Fruit fly (Drosophila melanogaster) whole organism, embryonic: Measurements from ENCODE around the gene CG5050.

Source experiments
- Ada2b ChIP-seq: fragments of 200-800 bp; sonication (Bioruptor generic); IDR thresholded peaks from 2 replicates; pipeline ENCODE4 v1.3.6; 2022; ENCODE audit warnings: missing biosample characterization, missing genetic modification characterization
- Aef1 ChIP-seq: fragments of 200-800 bp; sonication (Bioruptor generic); IDR thresholded peaks from 3 replicates; pipeline ENCODE4 v1.3.6; 2022; ENCODE audit warnings: missing biosample characterization, missing genetic modification characterization
- Asciz ChIP-seq: fragments of 200-800 bp; sonication (Bioruptor generic); optimal IDR thresholded peaks from 2 replicates; lab custom pipeline; 2017; ENCODE audit warnings: missing biosample characterization, mild to moderate bottlenecking, missing genetic modification characterization, missing genetic modification reagents
- Atf6 ChIP-seq: fragments of 200-800 bp; sonication (Bioruptor generic); IDR thresholded peaks from 2 replicates; pipeline ENCODE4 v1.3.6; 2022; ENCODE audit warnings: missing biosample characterization, missing genetic modification characterization
- Awh ChIP-seq: fragments of 200-800 bp; sonication (Bioruptor generic); IDR thresholded peaks from 2 replicates; pipeline ENCODE4, ENCODE4 v1.3.6; 2022; ENCODE audit warnings: missing biosample characterization, missing genetic modification characterization
- CG13424 ChIP-seq: fragments of 200-800 bp; sonication (Bioruptor generic); optimal IDR thresholded peaks from 2 replicates; lab custom pipeline; 2019; ENCODE audit warnings: missing biosample characterization, mild to moderate bottlenecking, missing genetic modification characterization, moderate library complexity
- CG17385 ChIP-seq: fragments of 200-800 bp; sonication (Bioruptor generic); optimal IDR thresholded peaks from 3 replicates; lab custom pipeline; 2018; ENCODE audit warnings: missing biosample characterization, mild to moderate bottlenecking, missing genetic modification characterization
- CG18262 ChIP-seq: fragments of 200-800 bp; optimal IDR thresholded peaks from 3 replicates; lab custom pipeline; 2019; ENCODE audit warnings: missing biosample characterization, mild to moderate bottlenecking, missing genetic modification characterization, moderate library complexity
- CG18599 ChIP-seq: fragments of 200-800 bp; sonication (Bioruptor generic); optimal IDR thresholded peaks from 3 replicates; lab custom pipeline; 2017; ENCODE audit warnings: missing biosample characterization, missing genetic modification characterization, mild to moderate bottlenecking, moderate library complexity, missing genetic modification reagents
- CG18764 ChIP-seq: fragments of 200-800 bp; sonication (Bioruptor generic); optimal IDR thresholded peaks from 3 replicates; lab custom pipeline; 2016; ENCODE audit warnings: missing biosample characterization, missing genetic modification characterization
- CG2120 ChIP-seq: fragments of 200-800 bp; sonication (Bioruptor generic); optimal IDR thresholded peaks from 3 replicates; lab custom pipeline; 2016; ENCODE audit warnings: missing biosample characterization, missing genetic modification characterization
- CG2678 ChIP-seq: fragments of 200-800 bp; sonication (Bioruptor generic); optimal IDR thresholded peaks from 3 replicates; lab custom pipeline; 2019; ENCODE audit warnings: missing biosample characterization, mild to moderate bottlenecking, missing genetic modification characterization, moderate library complexity
- CG3281 ChIP-seq: fragments of 200-800 bp; sonication (Bioruptor generic); optimal IDR thresholded peaks from 3 replicates; lab custom pipeline; 2017; ENCODE audit warnings: missing biosample characterization, mild to moderate bottlenecking, missing genetic modification characterization
- CG4404 ChIP-seq: fragments of 200-800 bp; sonication (Bioruptor generic); IDR thresholded peaks from 2 replicates; pipeline ENCODE4 v1.3.6; 2022; ENCODE audit warnings: missing biosample characterization, missing genetic modification characterization
- CG6254 ChIP-seq: fragments of 200-800 bp; sonication (Bioruptor generic); optimal IDR thresholded peaks from 3 replicates; lab custom pipeline; 2017; ENCODE audit warnings: mild to moderate bottlenecking, missing biosample characterization, missing genetic modification reagents, missing genetic modification characterization
- CG6791 ChIP-seq: fragments of 200-800 bp; sonication (Bioruptor generic); IDR thresholded peaks from 3 replicates; pipeline ENCODE4 v1.3.6; 2022; ENCODE audit warnings: missing biosample characterization, missing genetic modification characterization; ENCODE audit not compliant: partially characterized antibody
- CG9215 ChIP-seq: fragments of 200-800 bp; sonication (Bioruptor generic); IDR thresholded peaks from 2 replicates; pipeline ENCODE4 v1.3.6; 2022; ENCODE audit warnings: missing biosample characterization, missing genetic modification characterization
- CG9437 ChIP-seq: fragments of 200-800 bp; sonication (Bioruptor generic); optimal IDR thresholded peaks from 2 replicates; lab custom pipeline; 2018; ENCODE audit warnings: missing biosample characterization, mild to moderate bottlenecking, missing genetic modification characterization
- Chrac-16 ChIP-seq: fragments of 200-800 bp; sonication (Bioruptor generic); optimal IDR thresholded peaks from 3 replicates; lab custom pipeline; 2016; ENCODE audit warnings: missing biosample characterization, missing genetic modification characterization
- D19A ChIP-seq: fragments of 200-800 bp; optimal IDR thresholded peaks from 3 replicates; lab custom pipeline; 2019; ENCODE audit warnings: missing biosample characterization, mild to moderate bottlenecking, missing genetic modification characterization, moderate library complexity
- Dek ChIP-seq: fragments of 200-800 bp; sonication (Bioruptor generic); optimal IDR thresholded peaks from 3 replicates; lab custom pipeline; 2019; ENCODE audit warnings: missing biosample characterization, mild to moderate bottlenecking, missing genetic modification characterization, moderate library complexity
- Dref ChIP-seq: fragments of 200-800 bp; sonication (Bioruptor generic); IDR thresholded peaks from 2 replicates; pipeline ENCODE4 v1.3.6; 2022; ENCODE audit warnings: missing biosample characterization, missing genetic modification characterization
- Ets65A ChIP-seq: fragments of 200-800 bp; sonication (Bioruptor generic); peaks from one replicate; lab custom pipeline; 2016; ENCODE audit warnings: missing biosample characterization, missing genetic modification characterization
- Fer3 ChIP-seq: fragments of 200-800 bp; sonication (Bioruptor generic); optimal IDR thresholded peaks from 2 replicates; lab custom pipeline; 2018; ENCODE audit warnings: missing biosample characterization, mild to moderate bottlenecking, missing genetic modification characterization, moderate library complexity
- Hmr ChIP-seq: fragments of 200-800 bp; sonication (Bioruptor generic); optimal IDR thresholded peaks from 3 replicates; lab custom pipeline; 2017; ENCODE audit warnings: mild to moderate bottlenecking, missing biosample characterization, missing genetic modification reagents, missing genetic modification characterization
- Hr3 ChIP-seq: fragments of 200-800 bp; sonication (Bioruptor generic); optimal IDR thresholded peaks from 3 replicates; lab custom pipeline; 2016; ENCODE audit warnings: missing biosample characterization, missing genetic modification characterization
- MTF-1 ChIP-seq: fragments of 200-800 bp; sonication (Bioruptor generic); optimal IDR thresholded peaks from 2 replicates; lab custom pipeline; 2018; ENCODE audit warnings: missing biosample characterization, mild to moderate bottlenecking, missing genetic modification characterization, borderline replicate concordance
- Meics ChIP-seq: fragments of 200-800 bp; sonication (Bioruptor generic); optimal IDR thresholded peaks from 2 replicates; lab custom pipeline; 2017; ENCODE audit warnings: missing biosample characterization, mild to moderate bottlenecking, missing genetic modification characterization
- Nf-YB ChIP-seq: fragments of 200-800 bp; sonication (Bioruptor generic); optimal IDR thresholded peaks from 3 replicates; lab custom pipeline; 2019; ENCODE audit warnings: missing biosample characterization, mild to moderate bottlenecking, missing genetic modification characterization, moderate library complexity
- Side ChIP-seq: fragments of 200-800 bp; sonication (Bioruptor generic); optimal IDR thresholded peaks from 2 replicates; lab custom pipeline; 2016; ENCODE audit warnings: missing biosample characterization, missing genetic modification characterization
- chinmo ChIP-seq: fragments of 200-800 bp; sonication (Bioruptor generic); IDR thresholded peaks from 4 replicates; pipeline ENCODE4 v1.3.6; 2022; ENCODE audit warnings: missing biosample characterization, missing genetic modification characterization; ENCODE audit not compliant: partially characterized antibody
- ci ChIP-seq: fragments of 200-800 bp; sonication (Bioruptor generic); IDR thresholded peaks from 3 replicates; pipeline ENCODE4 v1.3.6; 2022; ENCODE audit warnings: missing biosample characterization, missing genetic modification characterization
- corto ChIP-seq: fragments of 200-800 bp; sonication (Bioruptor generic); optimal IDR thresholded peaks from 2 replicates; lab custom pipeline; 2016; ENCODE audit warnings: missing biosample characterization, mild to moderate bottlenecking, missing genetic modification characterization, moderate library complexity
- ems ChIP-seq: fragments of 200-800 bp; sonication (Bioruptor generic); optimal IDR thresholded peaks from 3 replicates; lab custom pipeline; 2016; ENCODE audit warnings: missing biosample characterization, missing genetic modification characterization
- ewg ChIP-seq: fragments of 200-800 bp; sonication (Bioruptor generic); optimal IDR thresholded peaks from 3 replicates; lab custom pipeline; 2017; ENCODE audit warnings: mild to moderate bottlenecking, missing biosample characterization, missing genetic modification reagents, missing genetic modification characterization
- fd96Cb ChIP-seq: fragments of 200-800 bp; sonication (Bioruptor generic); optimal IDR thresholded peaks from 2 replicates; lab custom pipeline; 2018; ENCODE audit warnings: missing biosample characterization, mild to moderate bottlenecking, missing genetic modification characterization, moderate library complexity
- grn ChIP-seq: fragments of 200-800 bp; sonication (Bioruptor generic); optimal IDR thresholded peaks from 3 replicates; lab custom pipeline; 2017; ENCODE audit warnings: missing biosample characterization, missing genetic modification characterization
- gro ChIP-seq: fragments of 200-800 bp; sonication (Bioruptor generic); optimal IDR thresholded peaks from 2 replicates; lab custom pipeline; 2016; ENCODE audit warnings: missing biosample characterization, missing genetic modification characterization
- jigr1 ChIP-seq: fragments of 200-800 bp; sonication (Bioruptor generic); IDR thresholded peaks from 3 replicates; pipeline ENCODE4 v1.3.6; 2022; ENCODE audit warnings: missing biosample characterization, missing genetic modification characterization
- knrl ChIP-seq: fragments of 200-800 bp; sonication (Bioruptor generic); IDR thresholded peaks from 3 replicates; pipeline ENCODE4 v1.3.6; 2022; ENCODE audit warnings: missing biosample characterization, missing genetic modification characterization; ENCODE audit not compliant: partially characterized antibody
- lab ChIP-seq: fragments of 200-800 bp; sonication (Bioruptor generic); optimal IDR thresholded peaks from 3 replicates; lab custom pipeline; 2017; ENCODE audit warnings: missing biosample characterization, missing genetic modification characterization, mild to moderate bottlenecking, moderate library complexity, missing genetic modification reagents
- lola ChIP-seq, 3 experiments: fragments of >200 bp in 2 of 3; fragments of 200-800 bp in 1 of 3; sonication (Bioruptor generic) in 1 of 3; optimal IDR thresholded peaks; 2 replicates each; lab custom pipeline; 2017 to 2019; ENCODE audit warnings: missing biosample characterization in 3 of 3, missing genetic modification characterization in 3 of 3, mild to moderate bottlenecking in 1 of 3, moderate library complexity in 1 of 3
- prd ChIP-seq, 3 experiments: fragments of >200 bp in 2 of 3; fragments of 200-800 bp in 1 of 3; sonication (Bioruptor generic) in 1 of 3; optimal IDR thresholded peaks in 2 of 3; IDR thresholded peaks in 1 of 3; 2 replicates in 2 of 3; 3 replicates in 1 of 3; pipeline versions ENCODE4 v1.3.6 to Lab custom; 2017 to 2022; ENCODE audit warnings: missing biosample characterization in 1 of 3, missing genetic modification characterization in 1 of 3
- sens ChIP-seq: fragments of 200-800 bp; sonication (Bioruptor generic); peaks from one replicate; lab custom pipeline; 2016; ENCODE audit warnings: missing biosample characterization, missing genetic modification characterization
- sima ChIP-seq: fragments of 200-800 bp; sonication (Bioruptor generic); optimal IDR thresholded peaks from 2 replicates; lab custom pipeline; 2016; ENCODE audit warnings: missing biosample characterization, missing genetic modification characterization
- sisA ChIP-seq: fragments of 200-800 bp; sonication (Bioruptor generic); IDR thresholded peaks from 2 replicates; pipeline ENCODE4 v1.3.6; 2022; ENCODE audit warnings: missing biosample characterization, missing genetic modification characterization
- slbo ChIP-seq: fragments of 200-800 bp; sonication (Bioruptor generic); IDR thresholded peaks from 2 replicates; pipeline ENCODE4 v1.3.6; 2022; ENCODE audit warnings: missing biosample characterization, missing genetic modification characterization
- stwl ChIP-seq: fragments of 200-800 bp; sonication (Bioruptor generic); optimal IDR thresholded peaks from 3 replicates; lab custom pipeline; 2018; ENCODE audit warnings: missing biosample characterization, mild to moderate bottlenecking, missing genetic modification characterization, moderate library complexity
- ttk ChIP-seq: fragments of 200-800 bp; sonication (Bioruptor generic); IDR thresholded peaks from 2 replicates; pipeline ENCODE4 v2.1.2; 2022; ENCODE audit warnings: missing biosample characterization, missing genetic modification characterization
- twi ChIP-seq: fragments of 200-800 bp; optimal IDR thresholded peaks from 2 replicates; lab custom pipeline; 2019; ENCODE audit warnings: missing biosample characterization, mild to moderate bottlenecking, missing genetic modification characterization, moderate library complexity

Gene CG5050

dm6 chr2L:17421366-17421765, 31.4 kb upstream of the CG5050 start (continued):
- TF ChIP-seq Aef1 (GFP tag; lab: Robert Waterston, UW) (0 out of 3 replicates have a peak, but pooled peaks have one; percentile 20), CG13424 (tag; lab: Kevin White, UChicago) (peak; percentile 37), Hr3 (peak; percentile 3), gro (GFP tag; lab: Kevin White, UChicago) (no peak), CG18599 (GFP tag; lab: Kevin White, UChicago) (peak; percentile 27), chinmo (GFP tag; lab: Robert Waterston, UW) (no peak), sisA (peak; percentile 45), CG6254 (GFP tag; lab: Kevin White, UChicago) (no peak), lab (GFP tag; lab: Kevin White, UChicago) (peak; percentile 57), CG2120 (GFP tag; lab: Kevin White, UChicago) (peak; percentile 37), Asciz (no peak), Nf-YB (GFP tag; lab: Kevin White, UChicago) (no peak), ems (no peak), CG3281 (peak; percentile 44), Ada2b (peak; percentile 17; the same call in 1 of the 2 replicates), ewg (GFP tag; lab: Kevin White, UChicago) (no peak), Awh (GFP tag; lab: Robert Waterston, UW) (no peak), Fer3 (peak; percentile 10), slbo (GFP tag; lab: Robert Waterston, UW) (peak; percentile 49; the same call in 1 of the 2 replicates), fd96Cb (tag; lab: Kevin White, UChicago) (no peak), corto (GFP tag; lab: Kevin White, UChicago) (no peak), CG18764 (no peak), Dref (GFP tag; lab: Robert Waterston, UW) (no peak), Chrac-16 (GFP tag; lab: Kevin White, UChicago) (no peak), twi (tag; lab: Kevin White, UChicago) (no peak), knrl (GFP tag; lab: Robert Waterston, UW) (no peak), CG17385 (peak; percentile 24), jigr1 (GFP tag; lab: Robert Waterston, UW) (no peak), prd (optimal IDR thresholded peaks at IDR 0.05; lab: Kevin White, UChicago) (no peak), prd (GFP tag; IDR thresholded peaks at IDR 0.05; lab: Robert Waterston, UW) (peak; percentile 43), MTF-1 (GFP tag; lab: Kevin White, UChicago) (no peak), Hmr (GFP tag; lab: Kevin White, UChicago) (peak; percentile 35), lola (GFP tag; optimal IDR thresholded peaks at IDR 0.05; lab: Kevin White, UChicago) (no peak), CG2678 (tag; lab: Kevin White, UChicago) (peak; percentile 61), CG9215 (GFP tag; lab: Robert Waterston, UW) (no peak), sens (peak; percentile 54), sima (GFP tag; lab: Kevin White, UChicago) (no peak), CG6791 (no peak), ttk (GFP tag; lab: Robert Waterston, UW) (no peak), CG9437 (no peak), D19A (tag; lab: Kevin White, UChicago) (no peak), Atf6 (GFP tag; lab: Robert Waterston, UW) (peak; percentile 49), stwl (tag; lab: Kevin White, UChicago) (no peak), CG18262 (tag; lab: Kevin White, UChicago) (no peak), Meics (peak; percentile 45), Dek (tag; lab: Kevin White, UChicago) (peak; percentile 1), ci (GFP tag; lab: Robert Waterston, UW) (no peak), Ets65A (GFP tag; lab: Kevin White, UChicago) (no peak), CG4404 (peak; percentile 25; the same call in 1 of the 2 replicates), grn (GFP tag; lab: Kevin White, UChicago) (no peak), Side (GFP tag; lab: Kevin White, UChicago) (no peak)
